Fruit fly (Drosophila melanogaster) Kc167 (cell line): Measurements from ENCODE around the gene sr.

Experiments
- Myc ChIP-seq: fragments of >200 bp; optimal IDR thresholded peaks from 2 replicates; lab custom pipeline; 2017; ENCODE audit warnings: missing external identifiers
- Sin3A ChIP-seq: fragments of >200 bp; optimal IDR thresholded peaks from 2 replicates; lab custom pipeline; 2018; ENCODE audit warnings: missing external identifiers
- h ChIP-seq: fragments of >200 bp; optimal IDR thresholded peaks from 3 replicates; lab custom pipeline; 2018; ENCODE audit warnings: missing external identifiers
- insv ChIP-seq: fragments of >200 bp; optimal IDR thresholded peaks from 3 replicates; lab custom pipeline; 2018; ENCODE audit warnings: missing external identifiers
- psq ChIP-seq: fragments of >200 bp; optimal IDR thresholded peaks from 2 replicates; lab custom pipeline; 2017; ENCODE audit warnings: missing external identifiers
- ttk ChIP-seq: sonication (Bioruptor generic); optimal IDR thresholded peaks from 2 replicates; lab custom pipeline; 2017; ENCODE audit warnings: missing external identifiers

DNA sequence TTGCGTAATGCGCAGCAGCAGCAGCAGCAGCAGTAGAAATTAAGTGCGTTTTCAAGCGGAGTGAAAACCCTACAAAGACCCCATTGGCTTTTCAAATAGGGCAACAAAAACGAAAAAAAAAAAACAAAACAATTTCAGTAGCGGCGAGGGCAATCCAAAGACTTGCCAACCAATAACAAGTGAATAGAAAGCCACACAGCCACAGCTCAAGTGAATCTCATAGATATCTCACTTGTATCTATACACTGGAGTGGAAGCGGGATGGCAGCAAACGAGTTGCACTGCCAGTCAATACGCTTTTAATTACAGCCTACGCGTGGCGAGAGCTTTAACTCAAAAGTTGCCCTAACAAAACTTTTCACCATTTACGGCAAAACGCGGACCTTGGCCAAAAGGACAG, 27.6 kb downstream of the sr start:
- TF ChIP-seq h (lab: Kevin White, UChicago), result no peak
- no peak for TF ChIP-seq Myc (lab: Kevin White, UChicago)
- no peak for TF ChIP-seq ttk (lab: Kevin White, UChicago)
- TF ChIP-seq psq (lab: Kevin White, UChicago), result no peak
- no peak for TF ChIP-seq Sin3A (lab: Kevin White, UChicago)
- TF ChIP-seq insv (lab: Kevin White, UChicago), result no peak
